Fruit fly (Drosophila melanogaster) whole organism, prepupa: ENCODE data around the gene IscU.

Experiments used
- Blimp-1 ChIP-seq: fragments of 200-800 bp; sonication (Bioruptor generic); optimal IDR thresholded peaks from 3 replicates; lab custom pipeline; 2017; ENCODE audit warnings: missing biosample characterization, missing genetic modification characterization, mild to moderate bottlenecking, moderate library complexity, missing genetic modification reagents
- CG10631 ChIP-seq: fragments of 200-800 bp; sonication (Bioruptor generic); optimal IDR thresholded peaks from 2 replicates; lab custom pipeline; 2016; ENCODE audit warnings: missing biosample characterization, missing genetic modification characterization
- CG10669 ChIP-seq: fragments of 200-800 bp; sonication (Bioruptor generic); optimal IDR thresholded peaks from 3 replicates; lab custom pipeline; 2018; ENCODE audit warnings: missing biosample characterization, mild to moderate bottlenecking, missing genetic modification characterization, moderate library complexity
- CG11762 ChIP-seq: fragments of 200-800 bp; sonication (Bioruptor generic); optimal IDR thresholded peaks from 3 replicates; lab custom pipeline; 2016; ENCODE audit warnings: missing biosample characterization, missing genetic modification characterization; ENCODE audit not compliant: insufficient read depth
- CG11902 ChIP-seq: fragments of 200-800 bp; sonication (Bioruptor generic); optimal IDR thresholded peaks from 3 replicates; lab custom pipeline; 2016; ENCODE audit warnings: missing biosample characterization, missing genetic modification characterization
- CG15336 ChIP-seq: fragments of 200-800 bp; sonication (Bioruptor generic); IDR thresholded peaks from 2 replicates; pipeline ENCODE4 v1.3.6; 2022; ENCODE audit warnings: missing biosample characterization, missing genetic modification characterization
- CG1621 ChIP-seq: fragments of 200-800 bp; sonication (Bioruptor generic); optimal IDR thresholded peaks from 3 replicates; lab custom pipeline; 2018; ENCODE audit warnings: missing biosample characterization, mild to moderate bottlenecking, missing genetic modification characterization
- CG3032 ChIP-seq: fragments of 200-800 bp; optimal IDR thresholded peaks from 2 replicates; lab custom pipeline; 2019; ENCODE audit warnings: missing biosample characterization, mild to moderate bottlenecking, missing genetic modification characterization, moderate library complexity
- CG31627 ChIP-seq: fragments of 200-800 bp; sonication (Bioruptor generic); optimal IDR thresholded peaks from 3 replicates; lab custom pipeline; 2016; ENCODE audit warnings: missing biosample characterization, missing genetic modification characterization
- CG32006 ChIP-seq: fragments of 200-800 bp; sonication (Bioruptor generic); optimal IDR thresholded peaks from 3 replicates; lab custom pipeline; 2017; ENCODE audit warnings: missing biosample characterization, mild to moderate bottlenecking, missing genetic modification characterization
- CG3919 ChIP-seq: fragments of 200-800 bp; sonication (Bioruptor generic); optimal IDR thresholded peaks from 3 replicates; lab custom pipeline; 2016; ENCODE audit warnings: missing biosample characterization, missing genetic modification characterization
- CG4318 ChIP-seq: fragments of 200-800 bp; sonication (Bioruptor generic); optimal IDR thresholded peaks from 3 replicates; lab custom pipeline; 2017; ENCODE audit warnings: missing biosample characterization, mild to moderate bottlenecking, missing genetic modification characterization
- CG6163 ChIP-seq: fragments of 200-800 bp; sonication (Bioruptor generic); IDR thresholded peaks from 3 replicates; pipeline ENCODE4 v1.3.6; 2022; ENCODE audit warnings: missing biosample characterization, missing genetic modification characterization
- CG6792 ChIP-seq: fragments of 200-800 bp; sonication (Bioruptor generic); optimal IDR thresholded peaks from 3 replicates; lab custom pipeline; 2016; ENCODE audit warnings: missing biosample characterization, missing genetic modification characterization
- CG6808 ChIP-seq: fragments of 200-800 bp; sonication (Bioruptor generic); optimal IDR thresholded peaks from 3 replicates; lab custom pipeline; 2017; ENCODE audit warnings: missing biosample characterization, missing genetic modification characterization, mild to moderate bottlenecking, moderate library complexity, missing genetic modification reagents
- CG7368 ChIP-seq: fragments of 200-800 bp; sonication (Bioruptor generic); optimal IDR thresholded peaks from 3 replicates; lab custom pipeline; 2016; ENCODE audit warnings: missing biosample characterization, missing genetic modification characterization
- CG8119 ChIP-seq: fragments of 200-800 bp; sonication (Bioruptor generic); IDR thresholded peaks from 3 replicates; pipeline ENCODE4 v1.3.6; 2022; ENCODE audit warnings: missing biosample characterization, missing genetic modification characterization
- CG8319 ChIP-seq: fragments of 200-800 bp; sonication (Bioruptor generic); optimal IDR thresholded peaks from 3 replicates; lab custom pipeline; 2016; ENCODE audit warnings: missing biosample characterization, missing genetic modification characterization
- CG9139 ChIP-seq: fragments of 200-800 bp; sonication (Bioruptor generic); optimal IDR thresholded peaks from 3 replicates; lab custom pipeline; 2017; ENCODE audit warnings: missing biosample characterization, mild to moderate bottlenecking, missing genetic modification characterization
- Eip75B ChIP-seq: fragments of 200-800 bp; sonication (Bioruptor generic); optimal IDR thresholded peaks from 3 replicates; lab custom pipeline; 2016; ENCODE audit warnings: missing biosample characterization, missing genetic modification characterization
- Eip78C ChIP-seq: fragments of 200-800 bp; sonication (Bioruptor generic); peaks from one replicate; lab custom pipeline; 2016; ENCODE audit warnings: missing biosample characterization, missing genetic modification characterization
- Eip93F ChIP-seq: fragments of 200-800 bp; sonication (Bioruptor generic); optimal IDR thresholded peaks from 2 replicates; lab custom pipeline; 2016; ENCODE audit warnings: missing biosample characterization, mild to moderate bottlenecking, missing genetic modification characterization
- Ets21C ChIP-seq: fragments of 200-800 bp; sonication (Bioruptor generic); optimal IDR thresholded peaks from 3 replicates; lab custom pipeline; 2016; ENCODE audit warnings: missing biosample characterization, missing genetic modification characterization
- Ets96B ChIP-seq: fragments of 200-800 bp; optimal IDR thresholded peaks from 2 replicates; lab custom pipeline; 2019; ENCODE audit warnings: missing biosample characterization, mild to moderate bottlenecking, missing genetic modification characterization, moderate library complexity
- Hr38 ChIP-seq: sonication (Bioruptor generic); optimal IDR thresholded peaks from 2 replicates; lab custom pipeline; 2016; ENCODE audit warnings: missing biosample characterization, missing genetic modification characterization
- Hr39 ChIP-seq: fragments of 200-800 bp; sonication (Bioruptor generic); optimal IDR thresholded peaks from 2 replicates; lab custom pipeline; 2016; ENCODE audit warnings: missing biosample characterization, missing genetic modification characterization
- Lpt ChIP-seq: fragments of 200-800 bp; sonication (Bioruptor generic); optimal IDR thresholded peaks from 3 replicates; lab custom pipeline; 2016; ENCODE audit warnings: missing biosample characterization, missing genetic modification characterization
- Met ChIP-seq: fragments of 200-800 bp; sonication (Bioruptor generic); optimal IDR thresholded peaks from 3 replicates; lab custom pipeline; 2016; ENCODE audit warnings: missing biosample characterization, missing genetic modification characterization
- OdsH ChIP-seq: fragments of 200-800 bp; sonication (Bioruptor generic); optimal IDR thresholded peaks from 3 replicates; lab custom pipeline; 2016; ENCODE audit warnings: missing biosample characterization, missing genetic modification characterization
- Smox ChIP-seq: fragments of 200-800 bp; sonication (Bioruptor generic); optimal IDR thresholded peaks from 3 replicates; lab custom pipeline; 2016; ENCODE audit warnings: missing biosample characterization, missing genetic modification characterization
- Sox102F ChIP-seq: fragments of 200-800 bp; sonication (Bioruptor generic); optimal IDR thresholded peaks from 2 replicates; lab custom pipeline; 2016; ENCODE audit warnings: missing biosample characterization, mild to moderate bottlenecking, missing genetic modification characterization
- Sox14 ChIP-seq: fragments of 200-800 bp; sonication (Bioruptor generic); optimal IDR thresholded peaks from 3 replicates; lab custom pipeline; 2016; ENCODE audit warnings: missing biosample characterization, missing genetic modification characterization
- acj6 ChIP-seq: fragments of 200-800 bp; sonication (Bioruptor generic); optimal IDR thresholded peaks from 3 replicates; lab custom pipeline; 2016; ENCODE audit warnings: missing biosample characterization, missing genetic modification characterization
- cyc ChIP-seq: fragments of 200-800 bp; sonication (Bioruptor generic); optimal IDR thresholded peaks from 3 replicates; lab custom pipeline; 2016; ENCODE audit warnings: missing biosample characterization, missing genetic modification characterization
- dac ChIP-seq: fragments of 200-800 bp; sonication (Bioruptor generic); optimal IDR thresholded peaks from 2 replicates; lab custom pipeline; 2017; ENCODE audit warnings: missing biosample characterization, mild to moderate bottlenecking, missing genetic modification characterization
- dsx ChIP-seq: fragments of 200-800 bp; optimal IDR thresholded peaks from 3 replicates; lab custom pipeline; 2019; ENCODE audit warnings: missing biosample characterization, mild to moderate bottlenecking, missing genetic modification characterization, moderate library complexity; ENCODE audit not compliant: poor library complexity, severe bottlenecking
- eg ChIP-seq: fragments of 200-800 bp; sonication (Bioruptor generic); IDR thresholded peaks from 3 replicates; pipeline ENCODE4 v1.3.6; 2022; ENCODE audit warnings: missing biosample characterization, missing genetic modification characterization
- fkh ChIP-seq: fragments of 200-800 bp; sonication (Bioruptor generic); optimal IDR thresholded peaks from 3 replicates; lab custom pipeline; 2017; ENCODE audit warnings: missing biosample characterization, mild to moderate bottlenecking, missing genetic modification characterization, moderate library complexity
- lz ChIP-seq: fragments of 200-800 bp; sonication (Bioruptor generic); optimal IDR thresholded peaks from 3 replicates; lab custom pipeline; 2016; ENCODE audit warnings: missing biosample characterization, missing genetic modification characterization
- net ChIP-seq: fragments of 200-800 bp; sonication (Bioruptor generic); optimal IDR thresholded peaks from 3 replicates; lab custom pipeline; 2016; ENCODE audit warnings: missing biosample characterization, missing genetic modification characterization
- salr ChIP-seq, 2 experiments: fragments of 200-800 bp; sonication (Bioruptor generic); optimal IDR thresholded peaks; 3 replicates each; lab custom pipeline; 2016 to 2018; ENCODE audit warnings: missing biosample characterization in 2 of 2, missing genetic modification characterization in 2 of 2, mild to moderate bottlenecking in 1 of 2
- spab ChIP-seq: fragments of 200-800 bp; sonication (Bioruptor generic); optimal IDR thresholded peaks from 2 replicates; lab custom pipeline; 2017; ENCODE audit warnings: missing biosample characterization, mild to moderate bottlenecking, missing genetic modification characterization, missing genetic modification reagents
- ss ChIP-seq, 2 experiments: fragments of 200-800 bp; sonication (Bioruptor generic); optimal IDR thresholded peaks; 2 replicates in 1 of 2; 3 replicates in 1 of 2; lab custom pipeline; 2017 to 2018; ENCODE audit warnings: mild to moderate bottlenecking in 2 of 2, missing biosample characterization in 2 of 2, missing genetic modification characterization in 2 of 2, moderate library complexity in 1 of 2
- svp ChIP-seq: fragments of 200-800 bp; sonication (Bioruptor generic); peaks from one replicate; lab custom pipeline; 2016; ENCODE audit warnings: missing biosample characterization, missing genetic modification characterization

IscU gene

DNA sequence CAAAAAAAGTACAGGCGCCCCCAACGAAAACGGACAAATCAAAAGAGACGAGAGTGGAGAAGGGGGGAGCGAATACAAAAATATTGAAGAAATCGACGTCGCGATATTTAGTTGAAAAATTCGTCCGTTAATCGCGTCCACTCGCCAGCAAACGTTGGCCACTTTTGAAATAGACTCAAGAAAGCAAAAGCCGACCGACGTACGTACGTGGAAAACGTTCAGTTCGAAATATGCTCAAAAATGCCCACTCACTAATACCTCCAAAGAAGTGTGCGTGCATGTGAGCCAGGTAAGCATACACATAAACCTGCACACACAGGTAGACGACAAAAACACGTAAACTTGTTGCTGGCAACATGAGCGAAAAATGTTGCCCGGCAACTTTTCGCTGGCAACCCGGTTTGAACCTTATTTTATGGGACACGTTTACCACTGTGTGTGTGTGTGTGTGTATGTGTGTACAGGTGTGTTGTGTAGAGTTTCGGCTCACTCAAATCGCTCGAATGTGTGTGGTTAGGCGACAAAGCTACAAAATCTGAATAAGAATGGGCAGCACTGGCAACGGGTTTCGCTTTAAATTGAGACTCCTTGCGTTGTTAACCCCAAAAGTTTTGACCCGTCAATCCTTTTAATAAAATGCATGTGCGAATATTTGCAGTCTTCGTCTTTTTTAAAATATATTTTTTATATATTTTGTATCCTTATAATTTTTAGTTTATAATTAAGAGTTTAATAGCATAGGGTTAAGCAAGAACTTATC lies 33.7 kb upstream of the IscU start (continued):
- TF ChIP-seq dac (no peak), CG8319 (GFP tag; lab: Kevin White, UChicago) (no peak), CG15336 (GFP tag; lab: Robert Waterston, UW) (peak; percentile 86), Hr38 (no peak), CG8119 (GFP tag; lab: Robert Waterston, UW) (peak; percentile 52), Eip75B (GFP tag; lab: Kevin White, UChicago) (peak; percentile 13), CG6808 (GFP tag; lab: Kevin White, UChicago) (peak; percentile 99), CG3919 (GFP tag; lab: Kevin White, UChicago) (peak; percentile 70), CG6792 (peak; percentile 48), CG6163 (GFP tag; lab: Robert Waterston, UW) (peak; percentile 60), Met (GFP tag; lab: Kevin White, UChicago) (peak; percentile 74), OdsH (peak; percentile 68), dsx (GFP tag; lab: Kevin White, UChicago) (peak; percentile 77), eg (GFP tag; lab: Robert Waterston, UW) (peak; percentile 54; the same call in 1 of the 3 replicates), CG11902 (GFP tag; lab: Kevin White, UChicago) (no peak), Eip78C (peak; percentile 82), Sox14 (GFP tag; lab: Kevin White, UChicago) (peak; percentile 32), cyc (GFP tag; lab: Kevin White, UChicago) (peak; percentile 33), net (GFP tag; lab: Kevin White, UChicago) (peak; percentile 19), Hr39 (peak; percentile 32), Ets96B (tag; lab: Kevin White, UChicago) (peak; percentile 84), Smox (GFP tag; lab: Kevin White, UChicago) (peak; percentile 77), CG10631 (GFP tag; lab: Kevin White, UChicago) (peak; percentile 78), CG9139 (peak; percentile 35), Ets21C (GFP tag; lab: Kevin White, UChicago) (no peak), CG31627 (GFP tag; lab: Kevin White, UChicago) (peak; percentile 17), CG4318 (GFP tag; lab: Kevin White, UChicago) (no peak)

DNA sequence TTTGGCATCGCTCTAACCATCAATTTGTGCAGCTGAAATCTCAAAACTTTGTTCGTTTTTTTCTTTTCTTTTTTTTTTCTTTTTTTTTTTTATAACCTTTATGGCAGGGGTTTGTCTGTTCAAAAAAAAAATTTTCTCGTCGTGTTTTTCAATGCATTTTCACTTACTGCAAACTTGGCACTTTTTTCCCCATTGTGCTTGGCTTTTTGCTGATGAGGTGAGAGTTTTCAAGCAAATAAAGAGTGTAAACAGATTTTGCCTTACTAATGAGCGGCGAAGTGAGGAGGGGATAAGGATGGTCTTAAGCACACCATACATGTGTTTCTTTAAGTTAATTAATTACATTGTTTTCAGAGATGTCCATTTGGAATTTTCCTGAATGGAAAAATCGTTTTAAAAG lies 32.3 kb upstream of the IscU start:
- TF ChIP-seq CG3032 (tag; lab: Kevin White, UChicago), result no peak
- peak; percentile 44; the same call in 1 of the 3 replicates for TF ChIP-seq CG8119 (GFP tag; lab: Robert Waterston, UW)

DNA sequence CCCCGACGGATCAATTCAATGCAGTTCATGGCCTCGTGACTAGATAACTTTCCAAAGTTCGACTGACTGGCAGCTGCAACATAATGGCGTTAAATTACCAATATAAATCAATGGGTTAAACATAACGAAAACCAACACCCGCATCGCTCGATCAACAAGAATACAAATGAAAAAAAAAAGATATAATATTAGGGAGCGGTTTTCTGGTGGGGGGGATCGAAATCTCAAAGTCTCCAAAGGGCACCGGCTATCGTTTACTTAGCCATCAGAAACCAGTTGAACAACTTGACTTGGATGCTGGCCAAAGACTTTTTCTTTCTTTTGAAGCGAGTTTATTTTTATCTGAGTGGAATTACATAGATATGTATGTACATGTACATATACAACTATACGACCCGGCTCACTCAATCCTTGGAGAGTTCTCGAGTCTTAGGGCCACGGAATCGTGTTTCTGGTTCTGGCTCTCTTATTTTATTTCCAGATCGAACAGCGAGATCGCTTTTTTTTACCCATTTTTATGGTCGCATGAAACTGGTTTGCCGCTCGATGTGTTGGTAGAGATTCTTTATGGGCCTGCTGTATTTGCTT lies 30.7 kb upstream of the IscU start:
- TF ChIP-seq Eip78C (no peak), dsx (GFP tag; lab: Kevin White, UChicago) (peak; percentile 54), CG10631 (GFP tag; lab: Kevin White, UChicago) (no peak), lz (GFP tag; lab: Kevin White, UChicago) (no peak), Lpt (GFP tag; lab: Kevin White, UChicago) (peak; percentile 21), CG7368 (no peak), CG8119 (GFP tag; lab: Robert Waterston, UW) (peak; percentile 30; the same call in 1 of the 3 replicates), Smox (GFP tag; lab: Kevin White, UChicago) (no peak), CG32006 (GFP tag; lab: Kevin White, UChicago) (no peak), eg (GFP tag; lab: Robert Waterston, UW) (peak; percentile 45; the same call in 1 of the 3 replicates), fkh (GFP tag; lab: Kevin White, UChicago) (peak; percentile 16), CG10669 (GFP tag; lab: Kevin White, UChicago) (peak; percentile 15), net (GFP tag; lab: Kevin White, UChicago) (peak; percentile 4), CG9139 (peak; percentile 65), acj6 (GFP tag; lab: Kevin White, UChicago) (no peak), svp (peak; percentile 17), CG6808 (GFP tag; lab: Kevin White, UChicago) (peak; percentile 83), salr (GFP tag; optimal IDR thresholded peaks at IDR 0.05; lab: Kevin White, UChicago) (no peak), spab (GFP tag; lab: Kevin White, UChicago) (peak; percentile 48), Eip93F (GFP tag; lab: Kevin White, UChicago) (peak; percentile 50), ss (GFP tag; optimal IDR thresholded peaks at IDR 0.05; lab: Kevin White, UChicago) (peak; percentile 79 to 84), Blimp-1 (GFP tag; lab: Kevin White, UChicago) (peak; percentile 88), CG3919 (GFP tag; lab: Kevin White, UChicago) (peak; percentile 4), CG6163 (GFP tag; lab: Robert Waterston, UW) (peak; percentile 67; the same call in 2 of the 3 replicates), CG1621 (peak; percentile 42), Sox102F (GFP tag; lab: Kevin White, UChicago) (peak; percentile 26), CG11762 (no peak), Ets96B (tag; lab: Kevin White, UChicago) (peak; percentile 55)
